Worm (Caenorhabditis elegans): ENCODE measurements around the gene T10B5.4.

Gene T10B5.4

DNA sequence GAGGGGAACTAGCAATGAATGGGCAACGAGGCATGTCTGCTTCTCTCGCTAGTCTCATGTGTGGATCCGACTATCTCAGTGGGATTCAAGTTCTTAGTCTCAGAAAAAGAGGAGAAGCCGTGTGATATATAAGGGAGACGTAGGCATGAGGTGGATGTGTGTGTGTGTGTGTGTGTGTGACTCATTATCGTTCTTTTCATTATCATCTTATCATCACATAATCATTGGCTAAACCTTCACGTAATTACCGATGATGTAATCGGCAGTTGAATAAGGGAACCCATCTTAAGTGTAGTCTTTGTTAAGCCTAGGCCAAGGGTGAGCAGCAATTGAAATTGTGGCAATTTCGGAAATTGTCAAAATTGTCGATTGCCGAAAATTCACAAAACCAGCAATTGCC is 41.6 kb downstream of the T10B5.4 start, which contains the start of gene Y32G9B.1:
Gene Y32G9B.1 (minus strand): TSS at position 101 of the 400 bp plus-strand sequence.
- TF ChIP-seq elt-2 (tag; optimal IDR thresholded peaks at IDR 0.05) (peak; percentile 29), ztf-16 (tag; optimal IDR thresholded peaks at IDR 0.05) (no peak)

DNA sequence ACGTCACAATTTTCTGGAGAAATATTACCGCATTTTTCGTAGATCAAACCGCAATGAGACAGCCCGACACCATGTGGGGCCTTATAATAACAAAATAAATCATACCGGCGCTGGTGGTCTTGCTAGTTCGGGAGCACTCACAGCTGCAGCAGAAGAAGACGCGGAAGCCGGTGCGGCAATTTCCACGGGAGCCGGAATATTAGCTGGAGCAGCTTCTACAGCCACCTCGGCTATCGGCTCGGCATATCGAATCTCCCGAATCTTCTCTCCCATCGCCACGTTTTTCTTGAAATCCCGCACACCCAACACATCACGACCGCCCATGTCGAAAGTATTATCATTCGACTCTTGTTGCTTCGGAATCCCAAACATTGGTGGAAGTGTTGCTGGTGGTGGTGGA is 47.1 kb downstream of the T10B5.4 start:
- TF ChIP-seq hlh-30 (tag; optimal IDR thresholded peaks at IDR 0.05; ENCODE audit: insufficient read depth), result no peak
- no peak for TF ChIP-seq pha-2 (tag; optimal IDR thresholded peaks at IDR 0.05)
- no peak for TF ChIP-seq ceh-22 (tag; optimal IDR thresholded peaks at IDR 0.05)
- TF ChIP-seq pat-9 (tag; optimal IDR thresholded peaks at IDR 0.05), result no peak
- no peak for TF ChIP-seq ets-4 (tag; optimal IDR thresholded peaks at IDR 0.05)
- no peak for TF ChIP-seq fax-1 (tag; optimal IDR thresholded peaks at IDR 0.05)
- no peak for TF ChIP-seq unc-42 (tag; optimal IDR thresholded peaks at IDR 0.05)
- TF ChIP-seq hlh-6 (tag; optimal IDR thresholded peaks at IDR 0.05), result no peak
- no peak for TF ChIP-seq ref-2 (tag; optimal IDR thresholded peaks at IDR 0.05)
- TF ChIP-seq C38D4.7 (GFP tag; optimal IDR thresholded peaks at IDR 0.05), result no peak
- TF ChIP-seq nfya-1 (tag; optimal IDR thresholded peaks at IDR 0.05), result no peak
- TF ChIP-seq eyg-1 (tag; optimal IDR thresholded peaks at IDR 0.05), result no peak
- no peak for TF ChIP-seq zip-5 (tag; optimal IDR thresholded peaks at IDR 0.05)
- TF ChIP-seq dmd-4 (tag; optimal IDR thresholded peaks at IDR 0.05; ENCODE audit: borderline replicate concordance), result no peak
- TF ChIP-seq nhr-11 (tag; optimal IDR thresholded peaks at IDR 0.05), result no peak
- TF ChIP-seq ceh-2 (tag; optimal IDR thresholded peaks at IDR 0.05), result no peak
- TF ChIP-seq sox-4 (tag; optimal IDR thresholded peaks at IDR 0.05), result no peak
- TF ChIP-seq pha-4 (tag; optimal IDR thresholded peaks at IDR 0.05), result no peak
- no peak for TF ChIP-seq lin-11 (tag; optimal IDR thresholded peaks at IDR 0.05)

DNA sequence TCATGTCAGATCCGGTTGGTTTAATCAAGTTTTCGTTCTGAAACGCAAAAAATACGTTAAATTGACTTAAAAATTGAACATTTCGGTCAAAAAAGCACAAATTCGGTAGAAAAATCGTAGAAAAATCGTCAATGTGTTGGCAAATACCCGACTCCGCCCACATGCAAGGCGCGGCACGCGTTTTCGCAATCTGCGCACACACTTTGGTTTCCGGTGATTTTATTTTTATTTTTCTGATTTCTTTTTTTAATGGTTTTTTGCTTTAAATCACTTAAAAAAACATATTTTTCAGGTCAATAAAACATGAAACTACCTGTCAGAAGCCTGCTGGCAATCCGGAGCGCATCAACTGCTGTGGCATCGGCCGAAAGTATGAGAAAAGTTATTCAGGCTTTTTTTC is 50.3 kb downstream of the T10B5.4 start, which contains the start of the genes gly-7 and mrpl-39:
Gene gly-7 (minus strand): TSS at position 37 of the 400 bp plus-strand sequence.
Gene mrpl-39 (plus strand): TSS at position 293 of the 400 bp plus-strand sequence.
- TF ChIP-seq ttx-3 (tag; optimal IDR thresholded peaks at IDR 0.05) (peak; percentile 27), ceh-34 (tag; optimal IDR thresholded peaks at IDR 0.05) (peak; percentile 15), T23F11.4 (GFP tag; optimal IDR thresholded peaks at IDR 0.05) (no peak), ahr-1 (tag; optimal IDR thresholded peaks at IDR 0.05) (peak; percentile 6), K02D7.2 (tag; optimal IDR thresholded peaks at IDR 0.05) (no peak), lin-11 (tag; optimal IDR thresholded peaks at IDR 0.05) (peak; percentile 61), fkh-10 (GFP tag; optimal IDR thresholded peaks at IDR 0.05) (no peak), gmeb-2 (tag; optimal IDR thresholded peaks at IDR 0.05) (peak; percentile 47), C38D4.7 (GFP tag; optimal IDR thresholded peaks at IDR 0.05) (peak; percentile 59), ceh-2 (tag; optimal IDR thresholded peaks at IDR 0.05) (no peak), elt-2 (tag; optimal IDR thresholded peaks at IDR 0.05) (peak; percentile 53), madf-2 (tag; optimal IDR thresholded peaks at IDR 0.05) (peak; percentile 50), hlh-15 (tag; optimal IDR thresholded peaks at IDR 0.05) (peak; percentile 8), sox-4 (tag; optimal IDR thresholded peaks at IDR 0.05) (peak; percentile 44), odd-2 (tag; optimal IDR thresholded peaks at IDR 0.05) (peak; percentile 7), ceh-19 (GFP tag; optimal IDR thresholded peaks at IDR 0.05) (peak; percentile 14), zip-5 (tag; optimal IDR thresholded peaks at IDR 0.05) (peak; percentile 16), hlh-13 (GFP tag; optimal IDR thresholded peaks at IDR 0.05) (no peak), nhr-11 (tag; optimal IDR thresholded peaks at IDR 0.05) (no peak), tbx-2 (tag; optimal IDR thresholded peaks at IDR 0.05) (peak; percentile 55), ceh-30 (tag; optimal IDR thresholded peaks at IDR 0.05) (no peak), ceh-45 (GFP tag; IDR thresholded peaks at IDR 0.05) (peak; percentile 37; the same call in 1 of the 2 replicates), ztf-16 (tag; optimal IDR thresholded peaks at IDR 0.05) (peak; percentile 47), ceh-18 (tag; optimal IDR thresholded peaks at IDR 0.05) (no peak), unc-42 (tag; optimal IDR thresholded peaks at IDR 0.05) (no peak), pat-9 (tag; optimal IDR thresholded peaks at IDR 0.05) (peak; percentile 48), tbx-7 (tag; optimal IDR thresholded peaks at IDR 0.05) (no peak), ceh-24 (tag; optimal IDR thresholded peaks at IDR 0.05) (no peak), sox-2 (GFP tag; IDR thresholded peaks at IDR 0.05) (no peak), dmd-4 (tag; optimal IDR thresholded peaks at IDR 0.05; ENCODE audit: borderline replicate concordance) (no peak), unc-86 (tag; optimal IDR thresholded peaks at IDR 0.05) (peak; percentile 27), lim-6 (tag; optimal IDR thresholded peaks at IDR 0.05) (no peak), ceh-31 (tag; optimal IDR thresholded peaks at IDR 0.05) (peak; percentile 35), che-1 (tag; optimal IDR thresholded peaks at IDR 0.05) (peak; percentile 47), nfya-1 (tag; optimal IDR thresholded peaks at IDR 0.05) (peak; percentile 59), eyg-1 (tag; optimal IDR thresholded peaks at IDR 0.05) (no peak), pha-2 (tag; optimal IDR thresholded peaks at IDR 0.05) (peak; percentile 33)

Data from whole organism, late embryonic.